Worm (Caenorhabditis elegans): Measurements from ENCODE around the gene Y57G11C.48.

The Y57G11C.48 gene

ce11 chrIV:14978204-14978603 lies 34.1 kb upstream of the Y57G11C.48 start:
- TF ChIP-seq aly-2 (tag; optimal IDR thresholded peaks at IDR 0.05) (no peak), unc-62 (GFP tag; optimal IDR thresholded peaks at IDR 0.05 in 1 of 2) (peak in 1 of 2 experiments; percentile 22), unc-62 (tag; optimal IDR thresholded peaks at IDR 0.05) (no peak)

DNA sequence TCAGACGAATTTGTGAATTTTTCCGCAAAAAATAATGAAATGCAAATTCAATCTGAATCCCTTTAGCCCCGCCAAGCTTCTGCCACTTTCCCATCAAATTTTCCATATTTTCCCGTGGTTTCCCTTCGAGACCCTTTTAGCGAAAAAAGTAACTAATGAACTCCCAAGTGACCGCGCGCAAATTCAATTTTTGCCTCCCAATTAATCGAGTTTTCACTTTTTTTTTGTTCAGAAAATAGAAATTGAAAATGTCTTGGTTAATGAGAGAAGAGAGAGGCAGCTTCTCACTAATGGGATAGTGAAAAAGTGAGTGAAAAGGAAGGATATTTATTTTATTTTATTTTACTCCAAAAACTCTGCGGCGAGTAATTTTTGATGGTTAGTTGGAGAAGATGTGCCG lies 15.9 kb upstream of the Y57G11C.48 start:
- no peak for TF ChIP-seq zip-2 (tag; optimal IDR thresholded peaks at IDR 0.05)
- peak; percentile 18 for TF ChIP-seq ces-1 (GFP tag; optimal IDR thresholded peaks at IDR 0.05)
- TF ChIP-seq hlh-30 (tag; optimal IDR thresholded peaks at IDR 0.05; ENCODE audit: insufficient read depth) = no peak
- TF ChIP-seq cey-2 (tag; optimal IDR thresholded peaks at IDR 0.05; ENCODE audit: borderline replicate concordance, insufficient read depth) = no peak

- TF ChIP-seq mxl-3 (GFP tag; optimal IDR thresholded peaks at IDR 0.05) (no peak), pqm-1 (tag; optimal IDR thresholded peaks at IDR 0.05) (peak; percentile 96), daf-16 (GFP tag; optimal IDR thresholded peaks at IDR 0.05) (no peak), daf-16 (tag; optimal IDR thresholded peaks at IDR 0.05) (peak; percentile 74), dve-1 (tag; optimal IDR thresholded peaks at IDR 0.05; ENCODE audit: insufficient read depth) (peak; percentile 62), nhr-6 (tag; optimal IDR thresholded peaks at IDR 0.05) (peak; percentile 89), ceh-44 (GFP tag; IDR thresholded peaks at IDR 0.05) (no peak), fkh-10 (GFP tag; optimal IDR thresholded peaks at IDR 0.05) (peak; percentile 55), duxl-1 (tag; optimal IDR thresholded peaks at IDR 0.05; ENCODE audit: poor library complexity) (peak; percentile 11), mep-1 (tag; optimal IDR thresholded peaks at IDR 0.05) (peak; percentile 68), hlh-30 (tag; optimal IDR thresholded peaks at IDR 0.05; ENCODE audit: insufficient read depth) (peak; percentile 44), nhr-11 (tag; optimal IDR thresholded peaks at IDR 0.05) (peak; percentile 74), skn-1 (tag; optimal IDR thresholded peaks at IDR 0.05) (no peak), nhr-10 (tag; optimal IDR thresholded peaks at IDR 0.05) (no peak), snpc-1.2 (GFP tag; IDR thresholded peaks at IDR 0.05) (peak; percentile 97), nhr-77 (tag; optimal IDR thresholded peaks at IDR 0.05) (peak; percentile 72), T20F7.1 (GFP tag; optimal IDR thresholded peaks at IDR 0.05) (peak; percentile 68), gei-8 (GFP tag; optimal IDR thresholded peaks at IDR 0.05) (no peak), fos-1 (tag; optimal IDR thresholded peaks at IDR 0.05) (no peak), nhr-237 (tag; optimal IDR thresholded peaks at IDR 0.05) (no peak), ceh-32 (tag; optimal IDR thresholded peaks at IDR 0.05; ENCODE audit: poor library complexity) (no peak), T26A8.4 (GFP tag; IDR thresholded peaks at IDR 0.05) (no peak), dmd-8 (GFP tag; IDR thresholded peaks at IDR 0.05) (no peak), nhr-28 (tag; optimal IDR thresholded peaks at IDR 0.05) (peak; percentile 58), lin-38 (GFP tag; IDR thresholded peaks at IDR 0.05) (peak; percentile 96), arid-1 (GFP tag; conservative IDR thresholded peaks at IDR 0.05) (no peak), ztf-7 (tag; optimal IDR thresholded peaks at IDR 0.05) (peak; percentile 32), F49E8.2 (tag; optimal IDR thresholded peaks at IDR 0.05; ENCODE audit: borderline replicate concordance) (peak; percentile 48), aha-1 (tag) (peak; percentile 30), tra-1 (GFP tag; IDR thresholded peaks at IDR 0.05) (no peak), nhr-76 (tag; optimal IDR thresholded peaks at IDR 0.05) (no peak), pha-4 (GFP tag; IDR thresholded peaks at IDR 0.05) (no peak), pha-4 (tag; optimal IDR thresholded peaks at IDR 0.05) (no peak), ces-1 (GFP tag; optimal IDR thresholded peaks at IDR 0.05) (no peak), hmg-1.1 (GFP tag; IDR thresholded peaks at IDR 0.05) (peak; percentile 41), php-3 (GFP tag; IDR thresholded peaks at IDR 0.05) (peak; percentile 73; the same call in 1 of the 2 replicates), lin-13 (GFP tag; optimal IDR thresholded peaks at IDR 0.05) (peak; percentile 48), nhr-111 (GFP tag; optimal IDR thresholded peaks at IDR 0.05) (no peak), dpl-1 (GFP tag; optimal IDR thresholded peaks at IDR 0.05) (peak; percentile 93), nhr-102 (tag; optimal IDR thresholded peaks at IDR 0.05) (no peak)
Observed at ce11 chrIV:14959375-14959774, 15.2 kb upstream of the Y57G11C.48 start.

Measured in whole organism, L4 larva.